Worm (Caenorhabditis elegans): ENCODE measurements around the gene znf-593.

ce11 chrIII:11935948-11936280 is 17.4 kb upstream of the znf-593 start:
- TF ChIP-seq unc-39 (tag; optimal IDR thresholded peaks at IDR 0.05), result no peak
- no peak for TF ChIP-seq zip-8 (tag; optimal IDR thresholded peaks at IDR 0.05)
- no peak for TF ChIP-seq sptf-1 (tag; optimal IDR thresholded peaks at IDR 0.05)
- TF ChIP-seq ztf-11 (tag; optimal IDR thresholded peaks at IDR 0.05), result no peak
- TF ChIP-seq nhr-76 (tag; optimal IDR thresholded peaks at IDR 0.05), result no peak
- TF ChIP-seq nhr-237 (tag; optimal IDR thresholded peaks at IDR 0.05), result no peak

All from whole organism, mixed stage, embryonic.